Worm (Caenorhabditis elegans): Measurements from ENCODE around the gene pxf-1.

The pxf-1 gene

ce11 chrIV:10128446-10128845 is 45.7 kb downstream of the pxf-1 start:
- no peak for TF ChIP-seq dve-1 (tag; optimal IDR thresholded peaks at IDR 0.05)
- TF ChIP-seq ceh-31 (tag; optimal IDR thresholded peaks at IDR 0.05): no peak
- no peak for TF ChIP-seq mec-3 (tag; optimal IDR thresholded peaks at IDR 0.05; ENCODE audit: borderline replicate concordance)
- TF ChIP-seq ref-2 (tag; optimal IDR thresholded peaks at IDR 0.05): no peak

- TF ChIP-seq C08G9.2 (tag; optimal IDR thresholded peaks at IDR 0.05) (no peak), ceh-45 (GFP tag; IDR thresholded peaks at IDR 0.05) (no peak), hlh-6 (tag; optimal IDR thresholded peaks at IDR 0.05) (no peak), tbx-2 (tag; optimal IDR thresholded peaks at IDR 0.05) (no peak), Y22D7AL.16 (tag; optimal IDR thresholded peaks at IDR 0.05) (no peak), fax-1 (tag; optimal IDR thresholded peaks at IDR 0.05) (no peak), K02D7.2 (tag; optimal IDR thresholded peaks at IDR 0.05) (no peak), syd-9 (tag; optimal IDR thresholded peaks at IDR 0.05) (no peak), ama-1 (optimal IDR thresholded peaks at IDR 0.05) (no peak), sdc-2 (tag; optimal IDR thresholded peaks at IDR 0.05) (no peak), hlh-8 (tag; optimal IDR thresholded peaks at IDR 0.05) (no peak), hlh-30 (tag; optimal IDR thresholded peaks at IDR 0.05; ENCODE audit: insufficient read depth) (no peak), C38D4.7 (GFP tag; optimal IDR thresholded peaks at IDR 0.05) (no peak), pqm-1 (tag; optimal IDR thresholded peaks at IDR 0.05) (no peak), ets-4 (tag; optimal IDR thresholded peaks at IDR 0.05) (no peak), ceh-24 (tag; optimal IDR thresholded peaks at IDR 0.05) (no peak), ttx-3 (tag; optimal IDR thresholded peaks at IDR 0.05) (no peak), elt-2 (tag; optimal IDR thresholded peaks at IDR 0.05) (no peak)
Measured at ce11 chrIV:10126544-10126943, 47.6 kb downstream of the pxf-1 start, which contains the start of gene ctf-18. ctf-18 (minus strand) TSS chrIV:10126644.

- TF ChIP-seq ztf-16 (tag; optimal IDR thresholded peaks at IDR 0.05) (no peak), ref-2 (tag; optimal IDR thresholded peaks at IDR 0.05) (no peak), mec-3 (tag; optimal IDR thresholded peaks at IDR 0.05; ENCODE audit: borderline replicate concordance) (no peak), ama-1 (optimal IDR thresholded peaks at IDR 0.05) (no peak)
Measured at ce11 chrIV:10122205-10122604, 51.9 kb downstream of the pxf-1 start, which contains the start of gene irld-21. irld-21 (minus strand) TSS chrIV:10122305.

DNA sequence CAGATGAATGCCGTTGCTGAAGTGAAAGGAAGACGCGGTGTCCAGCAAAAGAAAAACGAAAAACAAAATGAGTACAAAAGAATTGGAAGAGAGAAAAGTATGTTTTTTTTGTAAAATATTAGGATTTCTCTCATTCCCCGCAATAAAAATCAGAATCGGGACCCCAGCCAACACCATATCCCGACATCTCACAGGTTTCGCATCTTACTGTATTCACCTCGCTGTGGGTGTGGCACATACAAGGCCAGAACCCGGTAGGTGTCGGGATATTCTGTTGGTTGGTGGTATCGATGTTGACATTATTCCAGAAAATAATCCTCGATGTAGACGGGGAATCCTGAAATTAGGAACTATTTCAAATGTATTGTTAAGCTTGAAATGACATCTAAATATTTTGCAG is 57.4 kb downstream of the pxf-1 start:
- TF ChIP-seq fkh-6 (tag; optimal IDR thresholded peaks at IDR 0.05): no peak
- TF ChIP-seq tbx-2 (tag; optimal IDR thresholded peaks at IDR 0.05): no peak
- no peak for TF ChIP-seq rnt-1 (tag; optimal IDR thresholded peaks at IDR 0.05)
- no peak for TF ChIP-seq hlh-30 (tag; optimal IDR thresholded peaks at IDR 0.05; ENCODE audit: insufficient read depth)
- no peak for TF ChIP-seq lim-6 (tag; optimal IDR thresholded peaks at IDR 0.05)
- TF ChIP-seq sox-4 (tag; optimal IDR thresholded peaks at IDR 0.05): no peak
- TF ChIP-seq tbx-7 (tag; optimal IDR thresholded peaks at IDR 0.05): no peak
- no peak for TF ChIP-seq nhr-11 (tag; optimal IDR thresholded peaks at IDR 0.05)
- TF ChIP-seq unc-55 (GFP tag; optimal IDR thresholded peaks at IDR 0.05): no peak
- TF ChIP-seq ceh-9 (tag; optimal IDR thresholded peaks at IDR 0.05): no peak

DNA sequence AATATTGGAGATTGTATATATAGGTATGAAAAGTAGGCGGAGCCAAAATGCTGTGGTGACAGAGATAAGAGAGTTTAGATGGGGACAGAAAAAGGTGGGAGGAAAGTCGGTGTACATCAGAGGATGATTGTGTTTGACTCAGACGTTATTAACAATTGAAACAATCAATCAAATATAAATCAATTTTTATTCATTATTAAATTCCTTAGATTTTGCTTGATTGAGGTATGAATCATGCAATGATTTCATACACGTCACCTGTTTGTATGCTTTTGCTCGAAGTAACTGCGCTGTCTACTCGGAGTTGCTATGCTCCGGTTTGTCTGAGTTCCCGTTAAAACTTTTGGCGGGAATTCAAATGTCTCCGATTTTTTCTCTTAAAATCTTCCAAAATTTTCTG is 59.0 kb downstream of the pxf-1 start, which contains the start of gene C04G2.10:
Gene C04G2.10, plus strand, starts transcription at position 301 of the 400 bp plus-strand sequence.
- TF ChIP-seq sox-4 (tag; optimal IDR thresholded peaks at IDR 0.05): no peak
- TF ChIP-seq ttx-3 (tag; optimal IDR thresholded peaks at IDR 0.05): no peak
- no peak for TF ChIP-seq mec-3 (tag; optimal IDR thresholded peaks at IDR 0.05; ENCODE audit: borderline replicate concordance)
- TF ChIP-seq unc-86 (tag; optimal IDR thresholded peaks at IDR 0.05): no peak
- no peak for TF ChIP-seq T23F11.4 (GFP tag; optimal IDR thresholded peaks at IDR 0.05)
- TF ChIP-seq che-1 (tag; optimal IDR thresholded peaks at IDR 0.05): no peak
- no peak for TF ChIP-seq tbx-7 (tag; optimal IDR thresholded peaks at IDR 0.05)
- TF ChIP-seq hlh-15 (tag; optimal IDR thresholded peaks at IDR 0.05): no peak
- no peak for TF ChIP-seq nfya-1 (tag; optimal IDR thresholded peaks at IDR 0.05)
- TF ChIP-seq ceh-18 (tag; optimal IDR thresholded peaks at IDR 0.05): no peak
- no peak for TF ChIP-seq ama-1 (optimal IDR thresholded peaks at IDR 0.05)
- no peak for TF ChIP-seq C38D4.7 (GFP tag; optimal IDR thresholded peaks at IDR 0.05)
- TF ChIP-seq sox-2 (GFP tag; IDR thresholded peaks at IDR 0.05): no peak
- no peak for TF ChIP-seq odd-2 (tag; optimal IDR thresholded peaks at IDR 0.05)
- TF ChIP-seq zip-5 (tag; optimal IDR thresholded peaks at IDR 0.05): no peak
- no peak for TF ChIP-seq tbx-2 (tag; optimal IDR thresholded peaks at IDR 0.05)
- TF ChIP-seq unc-55 (GFP tag; optimal IDR thresholded peaks at IDR 0.05): no peak
- TF ChIP-seq ceh-48 (tag; optimal IDR thresholded peaks at IDR 0.05): no peak
